Worm (Caenorhabditis elegans) whole organism, L4/young adult: ENCODE results near the gene ule-5.

Source experiments
- W03F9.2 ChIP-seq: fragments of 150-350 bp; optimal IDR thresholded peaks from 2 replicates; lab custom pipeline; 2014; ENCODE audit warnings: missing biosample characterization, missing genetic modification characterization
- dao-5 ChIP-seq: sonication (generic microtip); optimal IDR thresholded peaks from 2 replicates; lab custom pipeline; 2016; ENCODE audit warnings: missing genotype, missing genetic modification characterization, moderate library complexity, missing compliant biosample characterization
- him-1 ChIP-seq: sonication (generic microtip); optimal IDR thresholded peaks from 2 replicates; lab custom pipeline; 2016; ENCODE audit warnings: missing genotype, missing genetic modification reagents, missing genetic modification characterization, missing compliant biosample characterization

ule-5 gene

DNA sequence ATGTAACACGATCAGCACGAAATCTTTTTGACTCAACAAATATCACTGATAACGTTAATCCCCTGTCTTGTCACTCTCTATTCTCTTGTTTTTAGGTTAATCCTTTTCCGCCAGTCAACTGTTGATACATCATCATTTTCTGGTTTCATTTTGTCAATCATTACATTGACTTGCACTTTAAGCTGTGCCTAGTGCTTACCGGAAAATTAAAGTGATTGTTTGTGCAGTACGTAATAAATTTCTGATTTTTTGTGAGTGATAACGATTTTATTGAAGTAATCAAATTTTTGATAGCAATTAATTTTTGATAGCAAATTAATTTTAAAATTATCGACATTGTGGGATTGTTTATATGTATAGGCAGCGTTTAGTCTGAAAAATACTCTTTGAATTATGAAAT is 26.2 kb downstream of the ule-5 start:
- no peak for TF ChIP-seq dao-5
- TF ChIP-seq him-1 (tag; lab: Kevin White, UChicago), result no peak

DNA sequence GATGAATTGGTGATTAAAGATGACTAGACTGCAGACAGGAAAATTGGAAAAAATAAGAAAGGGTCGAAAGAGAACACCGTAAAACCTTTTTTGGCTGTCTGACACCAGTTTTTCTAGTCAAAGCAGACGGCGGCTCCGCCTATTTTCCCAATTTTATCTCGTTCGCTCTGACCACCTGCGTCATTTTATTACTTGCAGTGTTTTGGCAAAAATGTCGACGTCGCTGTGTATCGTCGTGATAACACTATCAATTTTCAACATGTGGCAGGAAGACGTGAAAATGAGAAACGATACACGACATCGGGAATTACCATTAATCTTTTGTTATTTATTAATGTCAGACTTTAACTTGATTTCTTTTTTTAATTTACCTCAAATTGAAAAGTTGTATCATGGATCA is 27.1 kb downstream of the ule-5 start, which contains the start of gene Y62H9A.15:
Gene Y62H9A.15 (minus strand): TSS at position 100 of the 400 bp plus-strand sequence.
- TF ChIP-seq W03F9.2 (tag; lab: Kevin White, UChicago) (no peak), dao-5 (no peak), him-1 (tag; lab: Kevin White, UChicago) (no peak)

DNA sequence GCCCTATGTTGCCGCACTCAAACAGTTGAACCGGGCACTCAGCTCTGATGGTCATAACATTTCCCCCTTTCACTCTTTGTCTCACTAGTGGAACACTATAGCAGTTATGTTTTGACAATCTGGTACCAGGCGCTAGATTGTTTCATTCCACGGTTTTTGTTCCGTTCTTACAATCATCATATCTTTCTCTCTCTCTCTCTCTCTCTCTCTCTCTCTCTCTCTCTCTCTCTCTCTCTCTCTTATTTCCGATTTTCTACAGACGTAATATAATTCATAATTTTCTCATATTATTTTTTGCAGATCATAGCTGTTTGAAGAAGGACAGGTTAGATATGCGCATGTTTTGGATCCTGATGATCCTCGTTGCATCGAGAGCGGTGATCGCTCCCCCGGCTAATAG is 30.9 kb downstream of the ule-5 start, which contains the start of gene Y62H9A.12:
Gene Y62H9A.12 (plus strand): TSS at position 301 of the 400 bp plus-strand sequence.
- TF ChIP-seq dao-5, result no peak
- no peak for TF ChIP-seq him-1 (tag; lab: Kevin White, UChicago)
- TF ChIP-seq W03F9.2 (tag; lab: Kevin White, UChicago), result no peak

DNA sequence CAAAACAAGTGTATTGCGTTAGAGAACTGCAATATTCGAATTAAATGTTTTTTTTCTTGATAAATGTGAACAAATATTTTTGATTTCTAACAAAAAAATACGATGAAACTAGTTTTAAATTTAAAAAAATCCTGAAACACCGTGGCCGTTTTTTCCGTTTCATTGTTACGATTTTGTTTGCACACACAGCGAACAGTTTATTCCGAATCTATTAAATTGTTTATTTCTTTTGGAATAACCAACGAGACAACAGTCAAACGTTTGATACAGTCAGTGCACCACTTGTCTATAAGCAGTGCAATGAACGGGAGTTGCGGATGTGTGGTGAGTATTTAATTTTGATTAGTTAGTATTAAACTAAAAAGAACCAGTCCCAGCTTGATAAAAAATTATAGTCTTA is 33.8 kb downstream of the ule-5 start, which contains the start of gene Y62H9A.13:
Gene Y62H9A.13 (plus strand): TSS at position 301 of the 400 bp plus-strand sequence.
- TF ChIP-seq him-1 (tag; lab: Kevin White, UChicago) (no peak), dao-5 (no peak), W03F9.2 (tag; lab: Kevin White, UChicago) (no peak)

DNA sequence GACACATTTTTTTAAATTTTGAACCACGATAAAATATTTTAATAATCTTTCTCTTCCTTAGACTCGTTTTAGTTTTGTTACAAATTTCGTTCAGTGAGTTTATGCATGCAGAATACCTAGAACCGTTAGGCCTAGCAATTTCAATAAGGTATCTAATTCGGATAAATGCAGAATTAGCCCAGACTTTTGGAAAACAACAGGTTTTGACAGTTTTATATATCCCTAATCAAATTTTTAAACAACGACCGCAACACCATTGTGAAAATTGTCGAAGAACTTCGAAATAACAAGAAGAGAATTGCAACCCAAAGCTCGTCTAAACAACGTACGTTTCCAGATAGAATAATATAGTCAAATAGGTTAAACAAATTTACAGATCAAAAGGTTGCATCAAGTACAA is 35.1 kb downstream of the ule-5 start, which contains the start of gene Y62H9A.16:
Gene Y62H9A.16 (plus strand): TSS at position 301 of the 400 bp plus-strand sequence.
- TF ChIP-seq dao-5 (no peak), W03F9.2 (tag; lab: Kevin White, UChicago) (no peak), him-1 (tag; lab: Kevin White, UChicago) (no peak)

DNA sequence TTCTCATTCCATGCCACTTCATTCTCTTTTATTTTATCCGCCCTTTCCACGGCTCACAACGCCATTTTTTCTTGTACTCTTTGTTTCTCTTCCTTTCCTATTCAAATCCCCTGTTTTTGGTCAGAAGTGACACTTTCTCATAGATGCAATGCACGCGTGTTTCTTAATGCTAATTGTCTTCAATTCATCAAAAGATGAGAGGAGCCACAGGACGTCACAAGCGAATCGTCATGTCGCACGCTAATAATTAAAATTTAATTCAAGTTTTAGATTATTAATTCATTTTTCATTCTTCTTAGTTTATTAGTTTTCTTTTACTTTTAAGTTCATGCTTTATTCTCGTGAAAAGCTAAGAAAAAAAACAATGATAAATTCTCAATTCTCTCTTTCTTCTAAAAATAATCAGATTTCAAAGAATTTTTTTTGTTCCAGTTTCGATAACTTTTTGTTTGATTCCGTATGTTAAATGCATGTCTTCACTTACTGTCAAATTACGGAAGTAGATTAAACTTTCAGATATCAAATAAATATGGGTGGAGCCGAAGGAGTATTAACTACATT is 37.9 kb downstream of the ule-5 start, which contains the start of gene Y62H9A.14:
Gene Y62H9A.14 (plus strand): TSS at position 511 of the 561 bp plus-strand sequence.
- TF ChIP-seq W03F9.2 (tag; lab: Kevin White, UChicago), result no peak
- no peak for TF ChIP-seq dao-5
- TF ChIP-seq him-1 (tag; lab: Kevin White, UChicago), result no peak

DNA sequence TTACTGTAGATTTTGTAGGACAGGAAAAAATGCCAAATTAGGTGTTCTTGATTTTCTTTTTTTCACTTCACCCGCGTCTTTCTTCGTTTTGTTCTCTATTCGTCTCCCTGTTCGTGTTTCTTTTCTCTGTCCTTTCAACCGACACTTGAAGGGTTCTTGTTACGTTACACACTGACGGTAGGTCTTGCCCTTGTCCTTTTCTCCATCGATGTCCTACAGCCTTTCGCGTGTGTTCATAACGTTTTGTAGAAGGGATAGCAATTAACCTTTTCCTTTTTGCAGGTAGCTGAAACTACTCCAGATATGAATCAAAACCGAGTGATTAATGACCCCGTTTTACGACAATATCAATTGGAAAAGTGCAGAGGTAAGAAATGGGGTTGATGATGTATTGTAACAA is 41.2 kb downstream of the ule-5 start, which contains the start of gene F55G7.1:
Gene F55G7.1 (plus strand): TSS at position 276 of the 400 bp plus-strand sequence.
- no peak for TF ChIP-seq dao-5
- TF ChIP-seq him-1 (tag; lab: Kevin White, UChicago), result no peak
- TF ChIP-seq W03F9.2 (tag; lab: Kevin White, UChicago), result peak; percentile 32

DNA sequence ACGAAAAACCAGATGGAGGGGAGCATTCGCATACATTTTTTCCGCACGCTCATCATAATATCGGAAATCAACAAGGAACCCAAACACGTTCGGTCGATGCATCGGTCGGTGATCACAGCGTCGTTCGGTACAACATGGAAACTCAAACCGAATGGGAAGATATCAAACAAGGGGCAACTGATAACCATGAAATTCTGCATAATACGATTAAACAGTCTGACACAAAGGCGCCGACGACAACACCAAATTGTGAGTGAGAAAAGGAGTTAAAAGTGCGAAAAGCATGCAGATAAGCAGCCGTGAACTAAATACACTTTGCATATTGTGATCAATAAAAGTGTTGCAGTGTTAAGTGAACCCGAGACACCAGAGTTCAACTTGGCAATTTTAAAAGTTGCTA is 42.3 kb downstream of the ule-5 start:
- no peak for TF ChIP-seq dao-5
- no peak for TF ChIP-seq W03F9.2 (tag; lab: Kevin White, UChicago)
- no peak for TF ChIP-seq him-1 (tag; lab: Kevin White, UChicago)

DNA sequence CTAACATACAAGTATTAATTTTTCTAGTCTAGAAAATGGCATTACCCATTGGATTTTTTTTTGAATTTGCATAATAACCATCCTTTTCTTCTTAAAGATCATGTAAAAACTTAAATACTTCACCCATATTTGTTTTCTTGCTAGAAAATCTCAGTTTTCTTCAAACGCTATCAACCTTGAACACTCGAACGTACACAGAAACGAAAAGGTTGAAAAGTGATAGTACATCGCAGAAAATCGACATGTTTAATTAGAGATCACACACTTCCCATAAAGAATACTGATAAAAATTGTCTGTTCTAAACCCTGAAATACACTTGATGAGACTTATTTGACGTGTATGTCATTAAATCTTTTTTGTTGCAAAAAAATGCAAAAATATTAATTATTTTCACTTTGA is 44.7 kb downstream of the ule-5 start, which contains the start of gene F55G7.4:
Gene F55G7.4 (plus strand): TSS at position 301 of the 400 bp plus-strand sequence.
- TF ChIP-seq W03F9.2 (tag; lab: Kevin White, UChicago), result no peak
- no peak for TF ChIP-seq dao-5
- TF ChIP-seq him-1 (tag; lab: Kevin White, UChicago), result no peak

DNA sequence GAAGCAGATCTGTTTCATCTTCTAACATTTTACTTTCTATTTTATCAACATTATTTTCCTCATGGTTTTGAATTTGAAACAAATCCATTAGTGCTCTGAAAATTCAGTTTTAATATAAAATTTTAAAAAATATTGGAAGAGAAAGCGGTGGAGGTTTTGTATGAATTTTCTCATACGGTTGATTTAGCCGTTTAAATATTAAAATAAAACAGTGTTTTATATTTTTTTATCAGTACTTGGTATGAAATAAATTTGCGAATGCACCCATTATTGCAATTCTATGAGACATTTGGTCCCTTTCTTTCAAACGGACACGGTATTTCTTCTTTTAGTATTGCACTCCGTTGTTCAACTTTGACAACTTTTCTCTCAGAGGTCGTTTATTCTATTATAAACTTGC is 48.6 kb downstream of the ule-5 start, which contains the start of gene dot-1.4:
Gene dot-1.4 (minus strand): TSS at position 101 of the 400 bp plus-strand sequence.
- TF ChIP-seq dao-5 (no peak), W03F9.2 (tag; lab: Kevin White, UChicago) (no peak), him-1 (tag; lab: Kevin White, UChicago) (no peak)

DNA sequence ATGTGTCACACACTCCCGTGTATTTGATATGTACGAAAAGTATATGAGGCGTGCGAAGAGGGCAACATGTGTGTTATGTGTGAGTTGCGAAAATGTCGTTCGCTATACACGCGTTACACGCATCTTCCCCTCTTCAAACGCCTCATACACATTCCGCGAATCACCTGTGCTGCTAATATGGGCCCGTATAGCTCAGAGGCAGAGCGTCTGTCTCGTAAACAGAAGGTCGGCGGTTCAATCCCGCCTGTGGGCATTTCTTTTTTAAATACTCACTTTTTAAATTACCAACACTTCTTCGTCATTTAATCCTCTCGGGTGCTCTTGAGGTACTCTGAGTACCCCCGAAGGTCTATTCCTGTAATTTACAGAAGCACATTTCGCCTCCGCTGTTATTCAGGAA is 50.6 kb downstream of the ule-5 start:
- TF ChIP-seq W03F9.2 (tag; lab: Kevin White, UChicago) (no peak), dao-5 (no peak), him-1 (tag; lab: Kevin White, UChicago) (no peak)
